Worm (Caenorhabditis elegans) whole organism, L1 larva: ENCODE results near the gene flp-12.
A peak's percentile ranks its signal among the peaks of the same experiment; 100 is the strongest.

Experiments used
- C16A3.4 ChIP-seq: fragments of 150-350 bp; optimal IDR thresholded peaks from 2 replicates; lab custom pipeline; 2014; ENCODE audit warnings: missing biosample characterization, missing genetic modification characterization
- C34B4.2 ChIP-seq: sonication (generic microtip); optimal IDR thresholded peaks from 2 replicates; lab custom pipeline; 2017; ENCODE audit warnings: mild to moderate bottlenecking, missing genetic modification characterization, missing compliant biosample characterization
- Y116A8C.19 ChIP-seq: sonication (generic microtip); optimal IDR thresholded peaks from 2 replicates; lab custom pipeline; 2016; ENCODE audit warnings: missing compliant biosample characterization, missing genetic modification characterization, borderline replicate concordance
- aha-1 ChIP-seq: fragments of 150-350 bp; optimal IDR thresholded peaks from 2 replicates; lab custom pipeline; 2014; ENCODE audit warnings: missing biosample characterization, missing genetic modification characterization
- alr-1 ChIP-seq: fragments of 200-800 bp; sonication (Bioruptor generic); optimal IDR thresholded peaks from 2 replicates; lab custom pipeline; 2018; ENCODE audit warnings: borderline replicate concordance, mild to moderate bottlenecking, missing genetic modification characterization, missing compliant biosample characterization
- aly-2 ChIP-seq: fragments of 150-350 bp; optimal IDR thresholded peaks from 2 replicates; lab custom pipeline; 2014; ENCODE audit warnings: missing biosample characterization, missing genetic modification characterization
- ama-1 ChIP-seq: fragments of 150-350 bp; optimal IDR thresholded peaks from 2 replicates; lab custom pipeline; 2014
- blmp-1 ChIP-seq: fragments of 150-350 bp; optimal IDR thresholded peaks from 2 replicates; lab custom pipeline; 2014; ENCODE audit warnings: missing biosample characterization, missing genetic modification characterization
- ces-1 ChIP-seq: fragments of 150-350 bp; optimal IDR thresholded peaks from 2 replicates; lab custom pipeline; 2014; ENCODE audit warnings: missing biosample characterization, missing genetic modification reagents, missing genetic modification characterization
- dpl-1 ChIP-seq, 3 experiments: fragments of 150-350 bp in 2 of 3; sonication (generic microtip) in 1 of 3; optimal IDR thresholded peaks; 2 replicates each; lab custom pipeline; 2014 to 2017; ENCODE audit warnings: missing biosample characterization in 3 of 3, missing genetic modification characterization in 3 of 3, missing genetic modification reagents in 3 of 3
- dsc-1 ChIP-seq: sonication (generic microtip); optimal IDR thresholded peaks from 2 replicates; lab custom pipeline; 2016; ENCODE audit warnings: mild to moderate bottlenecking, missing genetic modification characterization, missing compliant biosample characterization
- efl-1 ChIP-seq, 4 experiments: fragments of 150-350 bp; optimal IDR thresholded peaks in 3 of 4; peaks in 1 of 4; 1 replicate in 1 of 4; 2 replicates in 3 of 4; lab custom pipeline; 2014; ENCODE audit warnings: missing biosample characterization in 2 of 4, missing genetic modification characterization in 2 of 4, missing genetic modification reagents in 2 of 4
- efl-3 ChIP-seq: fragments of 200-800 bp; sonication (Bioruptor generic); optimal IDR thresholded peaks from 2 replicates; lab custom pipeline; 2018; ENCODE audit warnings: mild to moderate bottlenecking, missing genetic modification characterization, missing compliant biosample characterization
- egl-13 ChIP-seq: sonication (generic microtip); optimal IDR thresholded peaks from 2 replicates; lab custom pipeline; 2016; ENCODE audit warnings: missing genotype, missing genetic modification reagents, missing genetic modification characterization, missing compliant biosample characterization
- egl-27 ChIP-seq, 2 experiments: fragments of 150-350 bp in 1 of 2; sonication (generic microtip); optimal IDR thresholded peaks; 3 replicates each; lab custom pipeline; 2017 to 2018; ENCODE audit warnings: missing biosample characterization in 2 of 2, missing genetic modification characterization in 2 of 2, missing genetic modification reagents in 2 of 2
- elt-3 ChIP-seq, 6 experiments: fragments of 150-350 bp in 1 of 6; sonication (generic microtip); optimal IDR thresholded peaks; 2 replicates each; lab custom pipeline; 2017 to 2018; ENCODE audit warnings: missing biosample characterization in 6 of 6, missing genetic modification characterization in 6 of 6, inconsistent platforms in 1 of 6
- fkh-10 ChIP-seq: sonication (generic microtip); optimal IDR thresholded peaks from 2 replicates; lab custom pipeline; 2017; ENCODE audit warnings: missing biosample characterization, missing genetic modification reagents, missing genetic modification characterization
- fkh-8 ChIP-seq: sonication (generic microtip); optimal IDR thresholded peaks from 2 replicates; lab custom pipeline; 2016; ENCODE audit warnings: mild to moderate bottlenecking, missing genetic modification characterization, missing compliant biosample characterization
- fos-1 ChIP-seq: fragments of 150-350 bp; optimal IDR thresholded peaks from 2 replicates; lab custom pipeline; 2014; ENCODE audit warnings: missing biosample characterization, missing genetic modification characterization
- grh-1 ChIP-seq: fragments of 200-800 bp; sonication (Bioruptor generic); IDR thresholded peaks from 2 replicates; pipeline ENCODE4 v1.3.6; 2022; ENCODE audit warnings: missing genetic modification reagents, missing genetic modification characterization, missing compliant biosample characterization
- hlh-4 ChIP-seq: sonication (generic microtip); optimal IDR thresholded peaks from 2 replicates; lab custom pipeline; 2016; ENCODE audit warnings: mild to moderate bottlenecking, missing genetic modification characterization, missing compliant biosample characterization
- lin-13 ChIP-seq: fragments of 150-350 bp; optimal IDR thresholded peaks from 2 replicates; lab custom pipeline; 2014; ENCODE audit warnings: missing biosample characterization, missing genetic modification reagents, missing genetic modification characterization
- lin-14 ChIP-seq: fragments of 200-800 bp; sonication (Bioruptor generic); optimal IDR thresholded peaks from 2 replicates; lab custom pipeline; 2018; ENCODE audit warnings: mild to moderate bottlenecking, missing genetic modification characterization, moderate library complexity, missing compliant biosample characterization
- lin-15B ChIP-seq: fragments of 150-350 bp; sonication (generic microtip); optimal IDR thresholded peaks from 3 replicates; lab custom pipeline; 2014; ENCODE audit warnings: missing biosample characterization, missing genetic modification characterization
- lin-35 ChIP-seq, 2 experiments: fragments of 150-350 bp; optimal IDR thresholded peaks; 2 replicates each; lab custom pipeline; 2014; ENCODE audit warnings: missing biosample characterization in 2 of 2, missing genetic modification characterization in 2 of 2, missing genetic modification reagents in 2 of 2
- lin-39 ChIP-seq: fragments of 150-350 bp; optimal IDR thresholded peaks from 2 replicates; lab custom pipeline; 2014; ENCODE audit warnings: missing biosample characterization, missing genetic modification reagents, missing genetic modification characterization
- lsy-2 ChIP-seq, 2 experiments: fragments of 150-350 bp; optimal IDR thresholded peaks; 2 replicates each; lab custom pipeline; 2014; ENCODE audit warnings: missing biosample characterization in 2 of 2, missing genetic modification characterization in 2 of 2
- mab-9 ChIP-seq: fragments of 200-800 bp; sonication (Bioruptor generic); IDR thresholded peaks from 2 replicates; pipeline ENCODE4 v1.3.6; 2022; ENCODE audit warnings: missing genetic modification reagents, missing genetic modification characterization, missing compliant biosample characterization
- mdl-1 ChIP-seq, 2 experiments: fragments of 150-350 bp; optimal IDR thresholded peaks; 2 replicates each; lab custom pipeline; 2014 to 2017; ENCODE audit warnings: missing biosample characterization in 2 of 2, missing genetic modification characterization in 2 of 2, inconsistent platforms in 1 of 2
- mef-2 ChIP-seq: fragments of 150-350 bp; optimal IDR thresholded peaks from 2 replicates; lab custom pipeline; 2014; ENCODE audit warnings: missing biosample characterization, missing genetic modification characterization
- nhr-11 ChIP-seq: fragments of 150-350 bp; optimal IDR thresholded peaks from 2 replicates; lab custom pipeline; 2014; ENCODE audit warnings: missing biosample characterization, missing genetic modification characterization
- nhr-19 ChIP-seq: fragments of 200-800 bp; sonication (Bioruptor generic); conservative IDR thresholded peaks from 2 replicates; pipeline ENCODE4 v1.3.6; 2022; ENCODE audit warnings: missing genetic modification characterization, missing compliant biosample characterization
- nhr-237 ChIP-seq: fragments of 150-350 bp; optimal IDR thresholded peaks from 2 replicates; lab custom pipeline; 2014; ENCODE audit warnings: missing biosample characterization, missing genetic modification characterization
- nhr-28 ChIP-seq: fragments of 150-350 bp; optimal IDR thresholded peaks from 2 replicates; lab custom pipeline; 2014; ENCODE audit warnings: missing biosample characterization, missing genetic modification characterization
- nhr-76 ChIP-seq: sonication (generic microtip); optimal IDR thresholded peaks from 2 replicates; lab custom pipeline; 2017; ENCODE audit warnings: missing biosample characterization, missing genetic modification characterization
- nhr-84 ChIP-seq: sonication (generic microtip); optimal IDR thresholded peaks from 2 replicates; lab custom pipeline; 2017; ENCODE audit warnings: missing biosample characterization, missing genetic modification characterization
- nhr-90 ChIP-seq: sonication (generic microtip); optimal IDR thresholded peaks from 2 replicates; lab custom pipeline; 2016; ENCODE audit warnings: mild to moderate bottlenecking, missing genetic modification characterization, missing compliant biosample characterization; ENCODE audit not compliant: poor library complexity
- pqm-1 ChIP-seq: sonication (generic microtip); optimal IDR thresholded peaks from 3 replicates; lab custom pipeline; 2017; ENCODE audit warnings: missing biosample characterization, missing genetic modification characterization
- rnt-1 ChIP-seq: sonication (generic microtip); optimal IDR thresholded peaks from 2 replicates; lab custom pipeline; 2016; ENCODE audit warnings: mild to moderate bottlenecking, missing genetic modification characterization, moderate library complexity, missing compliant biosample characterization
- skn-1 ChIP-seq: fragments of 150-350 bp; optimal IDR thresholded peaks from 2 replicates; lab custom pipeline; 2014; ENCODE audit warnings: missing biosample characterization, missing genetic modification characterization
- snpc-4 ChIP-seq: fragments of 150-350 bp; optimal IDR thresholded peaks from 2 replicates; lab custom pipeline; 2014; ENCODE audit warnings: missing biosample characterization, missing genetic modification characterization
- snu-23 ChIP-seq: sonication (generic microtip); optimal IDR thresholded peaks from 2 replicates; lab custom pipeline; 2016; ENCODE audit warnings: missing genetic modification characterization, missing compliant biosample characterization
- sox-4 ChIP-seq: sonication (generic microtip); optimal IDR thresholded peaks from 2 replicates; lab custom pipeline; 2016; ENCODE audit warnings: missing genetic modification characterization, missing compliant biosample characterization
- sptf-1 ChIP-seq: fragments of 150-350 bp; optimal IDR thresholded peaks from 2 replicates; lab custom pipeline; 2014; ENCODE audit warnings: missing biosample characterization, missing genetic modification characterization
- sup-37 ChIP-seq: fragments of 200-800 bp; sonication (Bioruptor generic); optimal IDR thresholded peaks from 2 replicates; lab custom pipeline; 2018; ENCODE audit warnings: mild to moderate bottlenecking, missing genetic modification characterization, missing compliant biosample characterization
- swsn-7 ChIP-seq: sonication (generic microtip); optimal IDR thresholded peaks from 2 replicates; lab custom pipeline; 2016; ENCODE audit warnings: missing genetic modification characterization, missing compliant biosample characterization
- unc-30 ChIP-seq: sonication (generic microtip); optimal IDR thresholded peaks from 2 replicates; lab custom pipeline; 2017; ENCODE audit warnings: missing biosample characterization, missing genetic modification characterization
- unc-62 ChIP-seq: fragments of 150-350 bp; optimal IDR thresholded peaks from 2 replicates; lab custom pipeline; 2014; ENCODE audit warnings: missing biosample characterization, missing genetic modification reagents, missing genetic modification characterization
- unc-86 ChIP-seq: sonication (generic microtip); optimal IDR thresholded peaks from 2 replicates; lab custom pipeline; 2016; ENCODE audit warnings: missing genetic modification characterization, missing compliant biosample characterization
- unc-98 ChIP-seq: fragments of 200-800 bp; sonication (Bioruptor generic); IDR thresholded peaks from 2 replicates; pipeline ENCODE4 v1.3.6; 2022; ENCODE audit warnings: missing genetic modification characterization, missing compliant biosample characterization
- vab-15 ChIP-seq: sonication (generic microtip); optimal IDR thresholded peaks from 2 replicates; lab custom pipeline; 2017; ENCODE audit warnings: missing genotype, mild to moderate bottlenecking, missing genetic modification characterization, missing compliant biosample characterization
- zag-1 ChIP-seq: fragments of 150-350 bp; optimal IDR thresholded peaks from 2 replicates; lab custom pipeline; 2014; ENCODE audit warnings: missing biosample characterization, missing genetic modification characterization
- zip-4 ChIP-seq: fragments of 200-800 bp; sonication (Bioruptor generic); optimal IDR thresholded peaks from 2 replicates; lab custom pipeline; 2018; ENCODE audit warnings: mild to moderate bottlenecking, missing genetic modification characterization, moderate library complexity, missing compliant biosample characterization

Gene flp-12

DNA sequence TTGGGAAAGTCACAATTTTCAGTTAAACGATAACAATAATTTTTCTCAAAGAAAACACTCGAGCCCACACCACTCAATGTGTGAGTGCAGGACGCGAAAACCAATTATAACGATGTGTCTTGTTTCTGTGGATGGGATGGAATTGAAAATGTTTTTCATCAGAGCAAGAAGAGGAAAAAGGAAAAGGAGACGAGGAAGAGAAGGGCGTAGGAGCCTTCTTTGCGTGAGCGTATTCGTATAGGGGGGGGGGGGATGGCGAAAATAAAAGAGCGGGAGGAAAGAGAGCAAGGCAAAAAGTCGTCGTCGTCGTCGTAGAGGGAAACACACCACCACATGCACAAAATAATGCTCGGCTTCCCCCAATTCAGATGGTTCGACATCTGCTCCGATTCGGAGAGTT lies 27.9 kb upstream of the flp-12 start (continued):
- TF ChIP-seq mef-2 (tag; lab: Kevin White, UChicago) (no peak), alr-1 (no peak), C34B4.2 (tag; lab: Kevin White, UChicago) (no peak), nhr-76 (no peak), C16A3.4 (tag; lab: Kevin White, UChicago) (no peak), egl-13 (tag; lab: Kevin White, UChicago) (peak; percentile 21), dpl-1 (GFP tag; optimal IDR thresholded peaks at IDR 0.05; lab: Kevin White, UChicago) (no peak), zip-4 (GFP tag; lab: Kevin White, UChicago) (no peak), skn-1 (tag; lab: Kevin White, UChicago) (no peak), elt-3 (tag; optimal IDR thresholded peaks at IDR 0.05; lab: Kevin White, UChicago) (no peak), lin-14 (GFP tag; lab: Kevin White, UChicago) (peak; percentile 71), lsy-2 (tag; optimal IDR thresholded peaks at IDR 0.05; lab: Kevin White, UChicago) (no peak), dsc-1 (tag; lab: Kevin White, UChicago) (peak; percentile 38), pqm-1 (no peak), zag-1 (tag; lab: Kevin White, UChicago) (no peak), lin-13 (no peak), fkh-10 (GFP tag; lab: Kevin White, UChicago) (peak; percentile 30), unc-30 (no peak), mab-9 (GFP tag; lab: Robert Waterston, UW) (no peak), aha-1 (tag; lab: Kevin White, UChicago) (no peak), unc-62 (GFP tag; lab: Kevin White, UChicago) (no peak), blmp-1 (no peak), grh-1 (GFP tag; lab: Robert Waterston, UW) (no peak), lin-39 (no peak), fkh-8 (peak; percentile 19), fos-1 (tag; lab: Kevin White, UChicago) (no peak), efl-1 (optimal IDR thresholded peaks at IDR 0.05; lab: Kevin White, UChicago) (no peak), efl-1 (GFP tag; optimal IDR thresholded peaks at IDR 0.05 in 1 of 2; lab: Kevin White, UChicago) (no peak), nhr-28 (tag; lab: Kevin White, UChicago) (no peak)

DNA sequence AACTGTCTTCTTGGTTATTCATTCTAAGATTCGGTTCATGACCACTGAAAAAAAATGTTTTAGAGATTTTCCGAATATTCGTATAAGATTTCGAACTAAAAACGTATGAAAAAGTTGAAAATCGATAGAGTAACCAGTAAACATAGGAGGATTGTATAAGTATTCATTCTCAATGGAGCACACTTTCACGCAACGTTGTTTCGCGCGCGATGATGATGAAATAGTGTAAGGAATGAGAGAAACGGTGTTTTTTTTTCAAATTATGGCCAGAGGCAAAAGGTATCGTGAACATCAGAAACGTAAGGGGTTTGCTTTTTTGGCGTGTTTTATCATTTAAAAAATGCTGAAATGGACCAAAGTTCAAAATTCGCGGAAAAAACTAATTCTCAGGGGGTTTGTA lies 27.4 kb upstream of the flp-12 start, which contains the start of gene pqn-65:
pqn-65 (minus strand) TSS at position 54 of the 400 bp plus-strand sequence.
- TF ChIP-seq elt-3 (tag; optimal IDR thresholded peaks at IDR 0.05; lab: Kevin White, UChicago) (no peak), egl-27 (tag; optimal IDR thresholded peaks at IDR 0.05; lab: Kevin White, UChicago) (no peak), lin-35 (GFP tag; optimal IDR thresholded peaks at IDR 0.05; lab: Kevin White, UChicago) (peak; percentile 37 to 76), aly-2 (tag; lab: Kevin White, UChicago) (no peak), C34B4.2 (tag; lab: Kevin White, UChicago) (no peak), efl-3 (no peak), Y116A8C.19 (tag; lab: Kevin White, UChicago) (no peak), sup-37 (GFP tag; lab: Kevin White, UChicago) (no peak), sptf-1 (no peak), mef-2 (tag; lab: Kevin White, UChicago) (no peak), lin-15B (no peak), fkh-8 (no peak), nhr-11 (tag; lab: Kevin White, UChicago) (no peak), ces-1 (GFP tag; lab: Kevin White, UChicago) (no peak), rnt-1 (tag; lab: Kevin White, UChicago) (no peak), C16A3.4 (tag; lab: Kevin White, UChicago) (peak; percentile 16), sox-4 (no peak), nhr-84 (tag; lab: Kevin White, UChicago) (no peak), mdl-1 (tag; optimal IDR thresholded peaks at IDR 0.05; lab: Kevin White, UChicago) (peak in 1 of 2 experiments; percentile 10), swsn-7 (tag; lab: Kevin White, UChicago) (no peak), zag-1 (tag; lab: Kevin White, UChicago) (no peak), snu-23 (GFP tag; lab: Kevin White, UChicago) (no peak), hlh-4 (tag; lab: Kevin White, UChicago) (no peak), unc-86 (tag; lab: Kevin White, UChicago) (no peak), nhr-237 (tag; lab: Kevin White, UChicago) (no peak), ama-1 (no peak), vab-15 (tag; lab: Kevin White, UChicago) (no peak), snpc-4 (tag; lab: Kevin White, UChicago) (no peak), lin-14 (GFP tag; lab: Kevin White, UChicago) (no peak), blmp-1 (peak; percentile 33), nhr-19 (no peak), unc-98 (GFP tag; lab: Robert Waterston, UW) (no peak), zip-4 (GFP tag; lab: Kevin White, UChicago) (peak; percentile 28), nhr-90 (tag; lab: Kevin White, UChicago) (no peak)
